Fruit fly (Drosophila melanogaster) whole organism: Measurements from ENCODE around the gene CG12589.

Experiments used
- Dll ChIP-seq: fragments of >200 bp; optimal IDR thresholded peaks from 2 replicates; lab custom pipeline; 2017
- EcR ChIP-seq, 2 experiments: fragments of >200 bp; optimal IDR thresholded peaks; 2 replicates each; lab custom pipeline; 2017; ENCODE audit warnings: missing biosample characterization in 2 of 2, missing genetic modification characterization in 2 of 2, missing genetic modification reagents in 2 of 2
- pan ChIP-seq: fragments of >200 bp; optimal IDR thresholded peaks from 2 replicates; lab custom pipeline; 2017
- psq ChIP-seq: fragments of >200 bp; optimal IDR thresholded peaks from 2 replicates; lab custom pipeline; 2017
- usp ChIP-seq: fragments of >200 bp; optimal IDR thresholded peaks from 2 replicates; lab custom pipeline; 2017; ENCODE audit warnings: missing biosample characterization, missing genetic modification characterization, mixed read lengths

DNA sequence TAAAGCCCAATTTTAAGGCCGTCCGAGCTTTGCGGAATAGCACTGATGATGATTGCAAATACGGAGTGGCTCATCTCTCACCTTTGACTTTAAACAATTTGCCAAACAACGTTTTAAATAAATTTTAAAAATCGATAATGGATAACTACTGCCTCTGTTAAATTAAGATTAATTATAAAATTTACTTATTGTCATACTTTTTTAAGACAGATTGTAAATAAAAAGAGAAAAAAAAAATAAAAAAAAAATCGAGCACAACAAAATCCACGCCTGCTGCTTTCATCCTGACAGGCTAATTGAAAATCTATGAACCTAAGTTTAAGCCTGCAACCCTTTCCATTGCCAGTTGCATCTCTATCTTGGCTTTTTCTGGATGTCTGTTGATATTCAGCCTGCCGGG is at the start of gene CG12589:
- TF ChIP-seq psq (lab: Kevin White, UChicago) (no peak), usp (GFP tag; lab: Kevin White, UChicago) (no peak), Dll (lab: Kevin White, UChicago) (no peak), pan (lab: Kevin White, UChicago) (no peak), EcR (GFP tag; optimal IDR thresholded peaks at IDR 0.05; lab: Kevin White, UChicago) (no peak)
